Fruit fly (Drosophila melanogaster) whole organism, embryonic: ENCODE measurements around the gene CG43221.

Source experiments
- Bdp1 ChIP-seq: fragments of 200-800 bp; sonication (Bioruptor generic); optimal IDR thresholded peaks from 3 replicates; lab custom pipeline; 2016; ENCODE audit warnings: missing biosample characterization, missing genetic modification characterization
- CG10267 ChIP-seq: fragments of 200-800 bp; sonication (Bioruptor generic); optimal IDR thresholded peaks from 2 replicates; lab custom pipeline; 2018; ENCODE audit warnings: missing biosample characterization, mild to moderate bottlenecking, missing genetic modification characterization, moderate library complexity
- CG10366 ChIP-seq: fragments of 200-800 bp; sonication (Bioruptor generic); IDR thresholded peaks from 2 replicates; pipeline ENCODE4 v1.3.6; 2022; ENCODE audit warnings: missing biosample characterization, missing genetic modification characterization
- CG11085 ChIP-seq: fragments of 200-800 bp; sonication (Bioruptor generic); IDR thresholded peaks from 2 replicates; pipeline ENCODE4 v1.3.6; 2022; ENCODE audit warnings: missing biosample characterization, missing genetic modification characterization
- CG11560 ChIP-seq: fragments of 200-800 bp; sonication (Bioruptor generic); IDR thresholded peaks from 3 replicates; pipeline ENCODE4 v1.3.6; 2022; ENCODE audit warnings: missing biosample characterization, missing genetic modification characterization
- CG12236 ChIP-seq: fragments of 200-800 bp; sonication (Bioruptor generic); optimal IDR thresholded peaks from 2 replicates; lab custom pipeline; 2016; ENCODE audit warnings: missing biosample characterization, missing genetic modification characterization
- CG13287 ChIP-seq: fragments of 200-800 bp; sonication (Bioruptor generic); IDR thresholded peaks from 2 replicates; pipeline ENCODE4 v1.3.6; 2022; ENCODE audit warnings: missing biosample characterization, missing genetic modification characterization; ENCODE audit not compliant: partially characterized antibody
- CG15073 ChIP-seq: fragments of 200-800 bp; sonication (Bioruptor generic); optimal IDR thresholded peaks from 2 replicates; lab custom pipeline; 2016; ENCODE audit warnings: missing biosample characterization, missing genetic modification characterization
- CG18011 ChIP-seq: fragments of 200-800 bp; sonication (Bioruptor generic); optimal IDR thresholded peaks from 2 replicates; lab custom pipeline; 2017; ENCODE audit warnings: missing biosample characterization, missing genetic modification characterization, mild to moderate bottlenecking, moderate library complexity, missing genotype
- CG18599 ChIP-seq: fragments of 200-800 bp; sonication (Bioruptor generic); optimal IDR thresholded peaks from 3 replicates; lab custom pipeline; 2017; ENCODE audit warnings: missing biosample characterization, missing genetic modification characterization, mild to moderate bottlenecking, moderate library complexity, missing genetic modification reagents
- CG2116 ChIP-seq: fragments of 200-800 bp; sonication (Bioruptor generic); optimal IDR thresholded peaks from 3 replicates; lab custom pipeline; 2018; ENCODE audit warnings: missing biosample characterization, mild to moderate bottlenecking, missing genetic modification characterization
- CG2875 ChIP-seq: fragments of 200-800 bp; sonication (Bioruptor generic); optimal IDR thresholded peaks from 2 replicates; lab custom pipeline; 2017; ENCODE audit warnings: missing biosample characterization, mild to moderate bottlenecking, missing genetic modification characterization, missing genetic modification reagents
- CG31365 ChIP-seq: fragments of 200-800 bp; sonication (Bioruptor generic); optimal IDR thresholded peaks from 2 replicates; lab custom pipeline; 2018; ENCODE audit warnings: missing biosample characterization, mild to moderate bottlenecking, missing genetic modification characterization
- CG3163 ChIP-seq: fragments of 200-800 bp; sonication (Bioruptor generic); optimal IDR thresholded peaks from 3 replicates; lab custom pipeline; 2016; ENCODE audit warnings: missing biosample characterization, missing genetic modification characterization
- CG8944 ChIP-seq: fragments of 200-800 bp; sonication (Bioruptor generic); optimal IDR thresholded peaks from 3 replicates; lab custom pipeline; 2016; ENCODE audit warnings: missing biosample characterization, missing genetic modification characterization
- CG9817 ChIP-seq: fragments of 200-800 bp; sonication (Bioruptor generic); optimal IDR thresholded peaks from 2 replicates; lab custom pipeline; 2018; ENCODE audit warnings: missing biosample characterization, mild to moderate bottlenecking, missing genetic modification characterization, moderate library complexity
- Dad ChIP-seq: fragments of 200-800 bp; sonication (Bioruptor generic); optimal IDR thresholded peaks from 3 replicates; lab custom pipeline; 2016; ENCODE audit warnings: missing biosample characterization, missing genetic modification characterization
- Dp ChIP-seq: fragments of 200-800 bp; sonication (Bioruptor generic); optimal IDR thresholded peaks from 2 replicates; lab custom pipeline; 2018; ENCODE audit warnings: missing biosample characterization, mild to moderate bottlenecking, missing genetic modification characterization, moderate library complexity
- HLH54F ChIP-seq: fragments of 200-800 bp; sonication (Bioruptor generic); optimal IDR thresholded peaks from 3 replicates; lab custom pipeline; 2016; ENCODE audit warnings: missing biosample characterization, missing genetic modification characterization
- Jarid2 ChIP-seq: fragments of 200-800 bp; sonication (Bioruptor generic); optimal IDR thresholded peaks from 3 replicates; lab custom pipeline; 2017; ENCODE audit warnings: mild to moderate bottlenecking, missing biosample characterization, missing genetic modification reagents, missing genetic modification characterization
- Med ChIP-seq: fragments of 200-800 bp; sonication (Bioruptor generic); peaks from one replicate; lab custom pipeline; 2016; ENCODE audit warnings: missing biosample characterization, missing genetic modification characterization, mild to moderate bottlenecking, inconsistent platforms, moderate library complexity
- Mes4 ChIP-seq: fragments of 200-800 bp; sonication (Bioruptor generic); optimal IDR thresholded peaks from 2 replicates; lab custom pipeline; 2016; ENCODE audit warnings: missing biosample characterization, missing genetic modification characterization
- NK7.1 ChIP-seq: fragments of 200-800 bp; sonication (Bioruptor generic); optimal IDR thresholded peaks from 3 replicates; lab custom pipeline; 2016; ENCODE audit warnings: missing biosample characterization, missing genetic modification characterization
- Neu2 ChIP-seq: fragments of 200-800 bp; sonication (Bioruptor generic); optimal IDR thresholded peaks from 3 replicates; lab custom pipeline; 2016; ENCODE audit warnings: missing biosample characterization, missing genetic modification characterization, borderline replicate concordance
- Nf-YA ChIP-seq: fragments of 200-800 bp; sonication (Bioruptor generic); IDR thresholded peaks from 2 replicates; pipeline ENCODE4 v1.3.6; 2022; ENCODE audit warnings: missing biosample characterization, missing genetic modification characterization
- Optix ChIP-seq: fragments of 200-800 bp; sonication (Bioruptor generic); IDR thresholded peaks from 3 replicates; pipeline ENCODE4 v1.3.6; 2022; ENCODE audit warnings: missing biosample characterization, missing genetic modification characterization
- Vsx1 ChIP-seq: fragments of 200-800 bp; sonication (Bioruptor generic); optimal IDR thresholded peaks from 2 replicates; lab custom pipeline; 2017; ENCODE audit warnings: missing biosample characterization, mild to moderate bottlenecking, missing genetic modification characterization, missing genetic modification reagents
- cwo ChIP-seq: fragments of 200-800 bp; sonication (Bioruptor generic); optimal IDR thresholded peaks from 3 replicates; lab custom pipeline; 2017; ENCODE audit warnings: missing biosample characterization, missing genetic modification characterization, mild to moderate bottlenecking, moderate library complexity, missing genetic modification reagents
- disco-r ChIP-seq: fragments of 200-800 bp; sonication (Bioruptor generic); optimal IDR thresholded peaks from 2 replicates; lab custom pipeline; 2016; ENCODE audit warnings: missing biosample characterization, missing genetic modification characterization
- dmrt99B ChIP-seq: fragments of 200-800 bp; sonication (Bioruptor generic); optimal IDR thresholded peaks from 2 replicates; lab custom pipeline; 2018; ENCODE audit warnings: missing biosample characterization, mild to moderate bottlenecking, missing genetic modification characterization, moderate library complexity
- emc ChIP-seq: fragments of 200-800 bp; sonication (Bioruptor generic); optimal IDR thresholded peaks from 2 replicates; lab custom pipeline; 2016; ENCODE audit warnings: missing biosample characterization, missing genetic modification characterization
- gfzf ChIP-seq: fragments of 200-800 bp; sonication (Bioruptor generic); optimal IDR thresholded peaks from 2 replicates; lab custom pipeline; 2016; ENCODE audit warnings: missing biosample characterization, mild to moderate bottlenecking, missing genetic modification characterization, moderate library complexity
- gsb ChIP-seq: fragments of 200-800 bp; sonication (Bioruptor generic); IDR thresholded peaks from 2 replicates; pipeline ENCODE4 v1.3.6; 2022; ENCODE audit warnings: missing biosample characterization, missing genetic modification characterization
- h ChIP-seq: fragments of >200 bp; optimal IDR thresholded peaks from 2 replicates; lab custom pipeline; 2017
- hth ChIP-seq: fragments of >200 bp; optimal IDR thresholded peaks from 2 replicates; lab custom pipeline; 2017; ENCODE audit warnings: inconsistent platforms
- lab ChIP-seq: fragments of 200-800 bp; sonication (Bioruptor generic); optimal IDR thresholded peaks from 3 replicates; lab custom pipeline; 2017; ENCODE audit warnings: missing biosample characterization, missing genetic modification characterization, mild to moderate bottlenecking, moderate library complexity, missing genetic modification reagents
- lbe ChIP-seq: fragments of 200-800 bp; sonication (Bioruptor generic); optimal IDR thresholded peaks from 2 replicates; lab custom pipeline; 2016; ENCODE audit warnings: missing biosample characterization, mild to moderate bottlenecking, missing genetic modification characterization
- nerfin-2 ChIP-seq: fragments of 200-800 bp; sonication (Bioruptor generic); IDR thresholded peaks from 2 replicates; pipeline ENCODE4 v1.3.6; 2022; ENCODE audit warnings: missing biosample characterization, missing genetic modification characterization; ENCODE audit not compliant: partially characterized antibody
- onecut ChIP-seq: fragments of 200-800 bp; sonication (Bioruptor generic); IDR thresholded peaks from 2 replicates; pipeline ENCODE4 v1.3.6; 2022; ENCODE audit warnings: missing biosample characterization, missing genetic modification characterization
- pfk ChIP-seq: fragments of 200-800 bp; sonication (Bioruptor generic); optimal IDR thresholded peaks from 2 replicates; lab custom pipeline; 2018; ENCODE audit warnings: missing biosample characterization, mild to moderate bottlenecking, missing genetic modification characterization, moderate library complexity
- ro ChIP-seq: fragments of 200-800 bp; sonication (Bioruptor generic); IDR thresholded peaks from 2 replicates; pipeline ENCODE4 v1.3.6; 2022; ENCODE audit warnings: missing biosample characterization, missing genetic modification characterization
- run ChIP-seq: fragments of 200-800 bp; sonication (Bioruptor generic); optimal IDR thresholded peaks from 3 replicates; lab custom pipeline; 2018; ENCODE audit warnings: missing biosample characterization, mild to moderate bottlenecking, missing genetic modification characterization
- slp2 ChIP-seq: fragments of 200-800 bp; sonication (Bioruptor generic); optimal IDR thresholded peaks from 2 replicates; lab custom pipeline; 2016; ENCODE audit warnings: missing biosample characterization, missing genetic modification characterization
- tap ChIP-seq: fragments of 200-800 bp; optimal IDR thresholded peaks from 3 replicates; lab custom pipeline; 2019; ENCODE audit warnings: missing biosample characterization, mild to moderate bottlenecking, missing genetic modification characterization, moderate library complexity
- trh ChIP-seq: fragments of 200-800 bp; sonication (Bioruptor generic); optimal IDR thresholded peaks from 2 replicates; lab custom pipeline; 2016; ENCODE audit warnings: missing biosample characterization, missing genetic modification characterization
- tup ChIP-seq: fragments of 200-800 bp; sonication (Bioruptor generic); optimal IDR thresholded peaks from 2 replicates; lab custom pipeline; 2016; ENCODE audit warnings: missing biosample characterization, mild to moderate bottlenecking, missing genetic modification characterization, moderate library complexity
- usp ChIP-seq: fragments of >200 bp; optimal IDR thresholded peaks from 2 replicates; lab custom pipeline; 2017; ENCODE audit warnings: missing biosample characterization, missing genetic modification characterization
- vnd ChIP-seq: fragments of 200-800 bp; sonication (Bioruptor generic); IDR thresholded peaks from 3 replicates; pipeline ENCODE4 v1.3.6; 2022; ENCODE audit warnings: missing biosample characterization, missing genetic modification characterization; ENCODE audit not compliant: partially characterized antibody
- wor ChIP-seq: fragments of 200-800 bp; sonication (Bioruptor generic); IDR thresholded peaks from 2 replicates; pipeline ENCODE4 v1.3.6; 2022; ENCODE audit warnings: missing biosample characterization, missing genetic modification characterization
- z ChIP-seq: fragments of 200-800 bp; sonication (Bioruptor generic); IDR thresholded peaks from 3 replicates; pipeline ENCODE4 v1.3.6; 2022; ENCODE audit warnings: missing biosample characterization, missing genetic modification characterization

CG43221 gene

dm6 chr2L:17480943-17481580 lies 4.5 kb upstream of the CG43221 start, which contains the start of the genes fws and Lamtor3 (continued):
- TF ChIP-seq CG15073 (GFP tag; lab: Kevin White, UChicago), result peak; percentile 79
- no peak for TF ChIP-seq h (lab: Kevin White, UChicago)
- no peak for TF ChIP-seq gfzf (GFP tag; lab: Kevin White, UChicago)
- no peak for TF ChIP-seq vnd (GFP tag; lab: Robert Waterston, UW)
- peak; percentile 95 for TF ChIP-seq cwo
- peak; percentile 80 for TF ChIP-seq z (GFP tag; lab: Robert Waterston, UW)
- peak; percentile 98 for TF ChIP-seq CG2875 (GFP tag; lab: Kevin White, UChicago)
- no peak for TF ChIP-seq pfk (GFP tag; lab: Kevin White, UChicago)
- peak; percentile 88 for TF ChIP-seq CG2116 (GFP tag; lab: Kevin White, UChicago)
- TF ChIP-seq Mes4 (GFP tag; lab: Kevin White, UChicago), result peak; percentile 72
- peak; percentile 99 for TF ChIP-seq Optix (GFP tag; lab: Robert Waterston, UW)
- peak; percentile 88 for TF ChIP-seq Jarid2 (GFP tag; lab: Kevin White, UChicago)
- peak; percentile 97 for TF ChIP-seq tap (tag; lab: Kevin White, UChicago)
- TF ChIP-seq Vsx1 (GFP tag; lab: Kevin White, UChicago), result peak; percentile 95
- peak; percentile 97 for TF ChIP-seq CG9817 (tag; lab: Kevin White, UChicago)
- TF ChIP-seq lbe, result peak; percentile 98
- TF ChIP-seq Bdp1 (GFP tag; lab: Kevin White, UChicago), result peak; percentile 82
- peak; percentile 91 for TF ChIP-seq trh
- TF ChIP-seq CG3163, result peak; percentile 58
- TF ChIP-seq run (tag; lab: Kevin White, UChicago), result peak; percentile 92
- peak; percentile 99 for TF ChIP-seq gsb (GFP tag; lab: Robert Waterston, UW)
- TF ChIP-seq Med, result peak; percentile 98
- peak; percentile 97 for TF ChIP-seq ro (GFP tag; lab: Robert Waterston, UW)
- TF ChIP-seq Dp, result peak; percentile 56
- peak; percentile 98 for TF ChIP-seq dmrt99B (tag; lab: Kevin White, UChicago)
- TF ChIP-seq NK7.1, result peak; percentile 62
- TF ChIP-seq CG10267 (tag; lab: Kevin White, UChicago), result peak; percentile 91
- TF ChIP-seq slp2 (GFP tag; lab: Kevin White, UChicago), result peak; percentile 85
- TF ChIP-seq CG13287 (GFP tag; lab: Robert Waterston, UW), result peak; percentile 78
- TF ChIP-seq tup, result peak; percentile 86
- TF ChIP-seq CG18011 (GFP tag; lab: Kevin White, UChicago), result peak; percentile 93
- TF ChIP-seq nerfin-2 (GFP tag; lab: Robert Waterston, UW), result 0 out of 2 replicates have a peak, but pooled peaks have one; percentile 42
- peak; percentile 98 for TF ChIP-seq CG18599 (GFP tag; lab: Kevin White, UChicago)
- TF ChIP-seq HLH54F, result peak; percentile 92
- TF ChIP-seq wor, result peak; percentile 99
- TF ChIP-seq CG31365 (tag; lab: Kevin White, UChicago), result peak; percentile 80
- TF ChIP-seq Neu2, result no peak
- TF ChIP-seq CG10366 (GFP tag; lab: Robert Waterston, UW), result peak; percentile 99
- peak; percentile 57 for TF ChIP-seq CG12236
- TF ChIP-seq Dad (GFP tag; lab: Kevin White, UChicago), result peak; percentile 85
- TF ChIP-seq usp (GFP tag; lab: Kevin White, UChicago), result no peak
- peak; percentile 97 for TF ChIP-seq Nf-YA (GFP tag; lab: Robert Waterston, UW)
- TF ChIP-seq emc (GFP tag; lab: Kevin White, UChicago), result peak; percentile 52
- peak; percentile 99 for TF ChIP-seq CG11085 (GFP tag; lab: Robert Waterston, UW)
- no peak for TF ChIP-seq hth (lab: Kevin White, UChicago)
- peak; percentile 75 for TF ChIP-seq CG8944 (GFP tag; lab: Kevin White, UChicago)
- TF ChIP-seq lab, result peak; percentile 99
- TF ChIP-seq CG11560 (tag; lab: Robert Waterston, UW), result peak; percentile 92
- peak; percentile 73 for TF ChIP-seq disco-r (GFP tag; lab: Kevin White, UChicago)
- TF ChIP-seq onecut (GFP tag; lab: Robert Waterston, UW), result peak; percentile 94
